Fruit fly (Drosophila melanogaster) whole organism, wandering third instar larva: ENCODE data around the gene C3G.
A peak's percentile ranks its signal among the peaks of the same experiment; 100 is the strongest.

Source experiments
- Mio ChIP-seq: sonication (Bioruptor generic); optimal IDR thresholded peaks from 2 replicates; lab custom pipeline; 2016; ENCODE audit warnings: missing biosample characterization, missing genetic modification characterization
- br ChIP-seq: fragments of 200-800 bp; sonication (Bioruptor generic); optimal IDR thresholded peaks from 2 replicates; lab custom pipeline; 2016; ENCODE audit warnings: missing biosample characterization, missing genetic modification characterization
- lola ChIP-seq: fragments of >200 bp; optimal IDR thresholded peaks from 2 replicates; lab custom pipeline; 2017; ENCODE audit warnings: missing biosample characterization, missing genetic modification characterization
- pan ChIP-seq: fragments of >200 bp; optimal IDR thresholded peaks from 2 replicates; lab custom pipeline; 2017
- psq ChIP-seq: fragments of 200-800 bp; sonication (Bioruptor generic); optimal IDR thresholded peaks from 3 replicates; lab custom pipeline; 2017; ENCODE audit warnings: missing biosample characterization, mild to moderate bottlenecking, missing genetic modification characterization, moderate library complexity
- sage ChIP-seq: fragments of 200-800 bp; sonication (Bioruptor generic); optimal IDR thresholded peaks from 2 replicates; lab custom pipeline; 2016; ENCODE audit warnings: missing biosample characterization, mild to moderate bottlenecking, missing genetic modification characterization
- usp ChIP-seq: fragments of >200 bp; optimal IDR thresholded peaks from 2 replicates; lab custom pipeline; 2017; ENCODE audit warnings: missing biosample characterization, missing genetic modification characterization

dm6 chrX:6794190-6794589 lies 9.2 kb downstream of the C3G start:
- TF ChIP-seq pan (lab: Kevin White, UChicago): no peak
- TF ChIP-seq usp: no peak
- TF ChIP-seq br: peak; percentile 56
- TF ChIP-seq Mio (GFP tag; lab: Kevin White, UChicago): no peak
- no peak for TF ChIP-seq lola
- TF ChIP-seq psq (GFP tag; lab: Kevin White, UChicago): peak; percentile 36
- TF ChIP-seq sage (GFP tag; lab: Kevin White, UChicago): peak; percentile 10
